Worm (Caenorhabditis elegans) whole organism, late embryonic: ENCODE results near the gene H23N18.5.

Experiments used
- ceh-6 ChIP-seq: fragments of 200-800 bp; sonication (Bioruptor generic); optimal IDR thresholded peaks from 2 replicates; lab custom pipeline; 2018; ENCODE audit warnings: mild to moderate bottlenecking, missing genetic modification characterization, missing compliant biosample characterization
- fkh-10 ChIP-seq: fragments of 150-350 bp; optimal IDR thresholded peaks from 2 replicates; lab custom pipeline; 2014; ENCODE audit warnings: missing biosample characterization, missing genetic modification reagents, missing genetic modification characterization
- hlh-30 ChIP-seq: sonication (generic microtip); optimal IDR thresholded peaks from 2 replicates; lab custom pipeline; 2017; ENCODE audit warnings: antibody characterized with exemption, missing genetic modification characterization, missing compliant biosample characterization; ENCODE audit not compliant: insufficient read depth
- nhr-11 ChIP-seq: fragments of 150-350 bp; optimal IDR thresholded peaks from 2 replicates; lab custom pipeline; 2014; ENCODE audit warnings: missing biosample characterization, missing genetic modification characterization
- odd-2 ChIP-seq: sonication (generic microtip); optimal IDR thresholded peaks from 2 replicates; lab custom pipeline; 2017; ENCODE audit warnings: antibody characterized with exemption, mild to moderate bottlenecking, missing genetic modification characterization, missing compliant biosample characterization
- pax-1 ChIP-seq: fragments of 150-350 bp; optimal IDR thresholded peaks from 2 replicates; lab custom pipeline; 2014; ENCODE audit warnings: missing biosample characterization, missing genetic modification characterization
- pha-2 ChIP-seq: sonication (generic microtip); optimal IDR thresholded peaks from 2 replicates; lab custom pipeline; 2017; ENCODE audit warnings: mild to moderate bottlenecking, missing genetic modification characterization, missing compliant biosample characterization
- pha-4 ChIP-seq: fragments of 150-350 bp; optimal IDR thresholded peaks from 2 replicates; lab custom pipeline; 2018; ENCODE audit warnings: missing biosample characterization, missing genetic modification reagents, missing genetic modification characterization
- pqm-1 ChIP-seq: sonication (generic microtip); optimal IDR thresholded peaks from 2 replicates; lab custom pipeline; 2016; ENCODE audit warnings: missing genetic modification characterization, missing compliant biosample characterization
- unc-86 ChIP-seq: sonication (generic microtip); optimal IDR thresholded peaks from 2 replicates; lab custom pipeline; 2016; ENCODE audit warnings: missing genetic modification characterization, missing compliant biosample characterization
- ztf-16 ChIP-seq: sonication (generic microtip); optimal IDR thresholded peaks from 2 replicates; lab custom pipeline; 2017; ENCODE audit warnings: missing genetic modification characterization, missing compliant biosample characterization

ce11 chrV:4894971-4895370 is 17.2 kb downstream of the H23N18.5 start, which contains the start of gene ugt-11:
- TF ChIP-seq hlh-30 (tag; lab: Kevin White, UChicago) (no peak), pha-4 (no peak), odd-2 (tag; lab: Kevin White, UChicago) (no peak), pax-1 (no peak), fkh-10 (no peak), pha-2 (no peak), pqm-1 (tag; lab: Kevin White, UChicago) (no peak), ztf-16 (tag; lab: Kevin White, UChicago) (no peak), unc-86 (no peak), ceh-6 (no peak), nhr-11 (no peak)
